Fruit fly (Drosophila melanogaster): ENCODE results near the gene Dhdds.
A peak's percentile ranks its signal among the peaks of the same experiment; 100 is the strongest.

Dhdds gene

dm6 chrX:7935798-7936572 is 2.8 kb upstream of the Dhdds start, which contains the start of gene Ubr3:
TSS of gene Ubr3 (plus strand) at chrX:7935896.
- TF ChIP-seq Hr83 (GFP tag; optimal IDR thresholded peaks at IDR 0.05; ENCODE audit: poor library complexity, severe bottlenecking) (no peak), tai (GFP tag; optimal IDR thresholded peaks at IDR 0.05) (no peak), Dfd (GFP tag; optimal IDR thresholded peaks at IDR 0.05) (no peak), Hr78 (GFP tag; optimal IDR thresholded peaks at IDR 0.05) (no peak), Hnf4 (GFP tag; optimal IDR thresholded peaks at IDR 0.05) (no peak), sv (GFP tag; optimal IDR thresholded peaks at IDR 0.05) (no peak), Dif (GFP tag; optimal IDR thresholded peaks at IDR 0.05; ENCODE audit: partially characterized antibody) (no peak), Jra (GFP tag; optimal IDR thresholded peaks at IDR 0.05) (peak; percentile 54), usp (GFP tag; optimal IDR thresholded peaks at IDR 0.05) (no peak), psq (GFP tag; optimal IDR thresholded peaks at IDR 0.05) (peak; percentile 27), pan (optimal IDR thresholded peaks at IDR 0.05) (no peak), Vsx2 (GFP tag; optimal IDR thresholded peaks at IDR 0.05; ENCODE audit: partially characterized antibody) (no peak), foxo (GFP tag; optimal IDR thresholded peaks at IDR 0.05) (peak in 1 of 2 experiments; percentile 42), jim (GFP tag; optimal IDR thresholded peaks at IDR 0.05) (no peak), Sp1 (GFP tag; optimal IDR thresholded peaks at IDR 0.05) (peak; percentile 10), N (GFP tag; optimal IDR thresholded peaks at IDR 0.05) (peak; percentile 7), dl (GFP tag; optimal IDR thresholded peaks at IDR 0.05; ENCODE audit: insufficient read depth in 1 of 2, partially characterized antibody in 2 of 2) (no peak), GATAd (GFP tag; optimal IDR thresholded peaks at IDR 0.05) (no peak), CG9705 (GFP tag; optimal IDR thresholded peaks at IDR 0.05) (no peak), lola (GFP tag; optimal IDR thresholded peaks at IDR 0.05) (no peak), HLH106 (tag; optimal IDR thresholded peaks at IDR 0.05) (no peak), fru (GFP tag; optimal IDR thresholded peaks at IDR 0.05) (peak; percentile 27), br (GFP tag; optimal IDR thresholded peaks at IDR 0.05) (no peak), dmrt93B (GFP tag; optimal IDR thresholded peaks at IDR 0.05) (no peak), Abd-B (GFP tag; optimal IDR thresholded peaks at IDR 0.05) (peak; percentile 11), dsf (GFP tag; optimal IDR thresholded peaks at IDR 0.05; ENCODE audit: borderline replicate concordance) (no peak), h (GFP tag; optimal IDR thresholded peaks at IDR 0.05) (peak; percentile 59), Mio (GFP tag; optimal IDR thresholded peaks at IDR 0.05) (no peak), Rel (GFP tag; optimal IDR thresholded peaks at IDR 0.05) (no peak), Rel (tag; optimal IDR thresholded peaks at IDR 0.05) (peak; percentile 91), brk (GFP tag; optimal IDR thresholded peaks at IDR 0.05) (no peak), CrebA (GFP tag; optimal IDR thresholded peaks at IDR 0.05; ENCODE audit: borderline replicate concordance) (no peak), woc (GFP tag; optimal IDR thresholded peaks at IDR 0.05) (no peak), OdsH (GFP tag; optimal IDR thresholded peaks at IDR 0.05) (peak; percentile 9), CG32264 (GFP tag; optimal IDR thresholded peaks at IDR 0.05) (no peak), Myc (optimal IDR thresholded peaks at IDR 0.05) (no peak), sage (GFP tag; optimal IDR thresholded peaks at IDR 0.05) (no peak), rgr (GFP tag; optimal IDR thresholded peaks at IDR 0.05) (peak; percentile 1), ey (GFP tag; optimal IDR thresholded peaks at IDR 0.05) (no peak)

- TF ChIP-seq woc (GFP tag; optimal IDR thresholded peaks at IDR 0.05) (no peak), tai (GFP tag; optimal IDR thresholded peaks at IDR 0.05) (no peak), sv (GFP tag; optimal IDR thresholded peaks at IDR 0.05) (peak; percentile 51), HLH106 (tag; optimal IDR thresholded peaks at IDR 0.05) (peak; percentile 50), CG32264 (GFP tag; optimal IDR thresholded peaks at IDR 0.05) (peak; percentile 30), br (GFP tag; optimal IDR thresholded peaks at IDR 0.05) (peak; percentile 69), usp (GFP tag; optimal IDR thresholded peaks at IDR 0.05) (no peak), fru (GFP tag; optimal IDR thresholded peaks at IDR 0.05) (peak; percentile 50), N (GFP tag; optimal IDR thresholded peaks at IDR 0.05) (no peak), OdsH (GFP tag; optimal IDR thresholded peaks at IDR 0.05) (peak; percentile 46), ey (GFP tag; optimal IDR thresholded peaks at IDR 0.05) (peak; percentile 21), dsf (GFP tag; optimal IDR thresholded peaks at IDR 0.05; ENCODE audit: borderline replicate concordance) (peak; percentile 58), h (GFP tag; optimal IDR thresholded peaks at IDR 0.05) (peak; percentile 71), dmrt93B (GFP tag; optimal IDR thresholded peaks at IDR 0.05) (peak; percentile 66), CG9705 (GFP tag; optimal IDR thresholded peaks at IDR 0.05) (peak; percentile 49), Abd-B (GFP tag; optimal IDR thresholded peaks at IDR 0.05) (no peak), foxo (GFP tag; optimal IDR thresholded peaks at IDR 0.05) (peak in 1 of 2 experiments; percentile 67), jim (GFP tag; optimal IDR thresholded peaks at IDR 0.05) (peak; percentile 27), dl (GFP tag; optimal IDR thresholded peaks at IDR 0.05; ENCODE audit: insufficient read depth in 1 of 2, partially characterized antibody in 2 of 2) (no peak), Hr78 (GFP tag; optimal IDR thresholded peaks at IDR 0.05) (no peak), sage (GFP tag; optimal IDR thresholded peaks at IDR 0.05) (peak; percentile 27), Sp1 (GFP tag; optimal IDR thresholded peaks at IDR 0.05) (peak; percentile 74), Hr83 (GFP tag; optimal IDR thresholded peaks at IDR 0.05; ENCODE audit: poor library complexity, severe bottlenecking) (peak; percentile 92), rgr (GFP tag; optimal IDR thresholded peaks at IDR 0.05) (peak; percentile 81), Mio (GFP tag; optimal IDR thresholded peaks at IDR 0.05) (no peak), CrebA (GFP tag; optimal IDR thresholded peaks at IDR 0.05; ENCODE audit: borderline replicate concordance) (no peak), lola (GFP tag; optimal IDR thresholded peaks at IDR 0.05) (no peak), Rel (GFP tag; optimal IDR thresholded peaks at IDR 0.05) (no peak), Rel (tag; optimal IDR thresholded peaks at IDR 0.05) (peak; percentile 76), psq (GFP tag; optimal IDR thresholded peaks at IDR 0.05) (peak; percentile 53), Jra (GFP tag; optimal IDR thresholded peaks at IDR 0.05) (peak; percentile 76), brk (GFP tag; optimal IDR thresholded peaks at IDR 0.05) (no peak), Dif (GFP tag; optimal IDR thresholded peaks at IDR 0.05; ENCODE audit: partially characterized antibody) (no peak), Dfd (GFP tag; optimal IDR thresholded peaks at IDR 0.05) (no peak), Vsx2 (GFP tag; optimal IDR thresholded peaks at IDR 0.05; ENCODE audit: partially characterized antibody) (no peak), Hnf4 (GFP tag; optimal IDR thresholded peaks at IDR 0.05) (peak; percentile 77)
Observed at dm6 chrX:7934679-7935078, 1.5 kb upstream of the Dhdds start, which contains the start of gene RpS14b. TSS of gene RpS14b (plus strand) at chrX:7934898.

Data from whole organism, wandering third instar larva.